Fruit fly (Drosophila melanogaster): ENCODE data around the gene Osi3.

dm6 chr3R:6187015-6187414 is 28.6 kb upstream of the Osi3 start, which contains the start of gene NPFR:
- TF ChIP-seq CG13204 (GFP tag; optimal IDR thresholded peaks at IDR 0.05) = no peak
- no peak for TF ChIP-seq EcR (GFP tag; optimal IDR thresholded peaks at IDR 0.05)
- no peak for TF ChIP-seq Pif1B (GFP tag; optimal IDR thresholded peaks at IDR 0.05)
- TF ChIP-seq CG32121 (GFP tag; IDR thresholded peaks at IDR 0.05) = no peak
- TF ChIP-seq CG17806 (tag; optimal IDR thresholded peaks at IDR 0.05) = no peak
- TF ChIP-seq fd96Ca (GFP tag; IDR thresholded peaks at IDR 0.05) = no peak
- no peak for TF ChIP-seq CG4496 (GFP tag; IDR thresholded peaks at IDR 0.05)
- TF ChIP-seq CG15710 (tag; optimal IDR thresholded peaks at IDR 0.05) = no peak
- no peak for TF ChIP-seq CG34367 (tag; optimal IDR thresholded peaks at IDR 0.05)
- no peak for TF ChIP-seq CG9948 (tag; optimal IDR thresholded peaks at IDR 0.05)
